Fruit fly (Drosophila melanogaster) Kc167 (cell line): ENCODE measurements around the gene Pmvk.

ENCODE experiments used
- Sin3A ChIP-seq: fragments of >200 bp; optimal IDR thresholded peaks from 2 replicates; lab custom pipeline; 2018; ENCODE audit warnings: missing external identifiers
- h ChIP-seq: fragments of >200 bp; optimal IDR thresholded peaks from 3 replicates; lab custom pipeline; 2018; ENCODE audit warnings: missing external identifiers
- insv ChIP-seq: fragments of >200 bp; optimal IDR thresholded peaks from 3 replicates; lab custom pipeline; 2018; ENCODE audit warnings: missing external identifiers
- psq ChIP-seq: fragments of >200 bp; optimal IDR thresholded peaks from 2 replicates; lab custom pipeline; 2017; ENCODE audit warnings: missing external identifiers
- ttk ChIP-seq: sonication (Bioruptor generic); optimal IDR thresholded peaks from 2 replicates; lab custom pipeline; 2017; ENCODE audit warnings: missing external identifiers

DNA sequence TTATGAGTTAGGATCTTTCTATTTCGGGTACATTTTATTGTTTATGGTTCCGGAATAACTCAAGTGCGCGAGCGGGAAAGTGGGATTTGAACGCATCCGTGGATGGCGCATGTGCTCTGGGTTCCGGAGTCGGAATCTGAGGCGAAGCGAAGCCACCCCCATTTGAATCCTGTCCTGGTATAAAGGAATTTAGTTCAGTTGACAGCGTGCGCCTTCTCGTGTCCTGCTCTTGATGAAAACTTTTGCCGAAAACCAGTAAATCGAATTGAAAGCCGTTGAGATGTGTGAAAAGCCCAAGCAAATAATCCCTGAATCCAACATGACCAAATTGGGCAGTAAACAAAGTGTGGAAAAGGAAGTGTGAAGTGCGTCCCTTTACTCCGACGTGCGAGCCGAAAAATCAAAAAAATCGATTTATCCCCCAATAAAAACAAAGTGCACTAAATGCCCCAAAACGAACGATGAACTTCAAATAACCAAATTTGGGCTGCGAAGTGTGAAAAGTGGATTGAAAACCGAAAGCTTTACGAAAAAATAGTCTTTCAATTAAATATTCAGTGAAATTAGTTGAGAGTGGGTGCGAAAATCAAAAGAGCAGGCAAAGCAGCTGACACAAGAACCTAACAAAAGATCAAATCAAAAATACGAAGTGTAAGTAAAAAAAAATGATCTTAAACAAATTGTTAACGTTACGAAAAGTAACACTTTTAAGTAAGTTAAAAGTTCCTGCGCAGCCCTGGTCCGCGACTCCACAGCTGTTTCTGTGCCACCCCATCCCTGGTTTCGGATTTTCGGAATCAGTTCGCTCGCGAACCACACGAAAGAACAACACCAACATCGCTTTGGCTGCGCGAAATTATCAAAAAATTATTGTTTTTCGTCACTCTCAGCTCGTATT is 6.5 kb upstream of the Pmvk start, which contains the start of gene Lar:
- TF ChIP-seq ttk (lab: Kevin White, UChicago) (no peak), Sin3A (lab: Kevin White, UChicago) (no peak), insv (lab: Kevin White, UChicago) (no peak), h (lab: Kevin White, UChicago) (no peak), psq (lab: Kevin White, UChicago) (no peak)
